Worm (Caenorhabditis elegans) whole organism, early embryonic: ENCODE results near the gene Y37E11B.10.
"Not testable (repeated sequence)": the region's sequence is repeated elsewhere in the genome, so short reads cannot be mapped to it uniquely, and the experiment has no call there.

Source experiments
- B0310.2 ChIP-seq: sonication (generic microtip); optimal IDR thresholded peaks from 2 replicates; lab custom pipeline; 2016; ENCODE audit warnings: mild to moderate bottlenecking, missing genetic modification characterization, missing compliant biosample characterization
- F13C5.2 ChIP-seq: sonication (generic microtip); optimal IDR thresholded peaks from 2 replicates; lab custom pipeline; 2017; ENCODE audit warnings: mild to moderate bottlenecking, missing genetic modification characterization, inconsistent platforms, missing compliant biosample characterization
- aly-1 ChIP-seq: sonication (generic microtip); optimal IDR thresholded peaks from 2 replicates; lab custom pipeline; 2016; ENCODE audit warnings: missing genetic modification characterization, missing compliant biosample characterization
- ama-1 ChIP-seq: fragments of 150-350 bp; optimal IDR thresholded peaks from 2 replicates; lab custom pipeline; 2014
- ceh-13 ChIP-seq: fragments of 200-800 bp; sonication (Bioruptor generic); optimal IDR thresholded peaks from 2 replicates; lab custom pipeline; 2018; ENCODE audit warnings: mild to moderate bottlenecking, missing genetic modification characterization, missing compliant biosample characterization
- ceh-36 ChIP-seq: sonication (generic microtip); optimal IDR thresholded peaks from 2 replicates; lab custom pipeline; 2016; ENCODE audit warnings: missing genetic modification characterization, inconsistent platforms, missing compliant biosample characterization
- ets-7 ChIP-seq: sonication (generic microtip); optimal IDR thresholded peaks from 2 replicates; lab custom pipeline; 2016; ENCODE audit warnings: missing genotype, missing genetic modification characterization, missing compliant biosample characterization
- flt-1 ChIP-seq: fragments of 200-800 bp; sonication (Bioruptor generic); IDR thresholded peaks from 2 replicates; pipeline ENCODE4 v1.3.6; 2022; ENCODE audit warnings: missing genetic modification characterization, missing compliant biosample characterization
- hmbx-1 ChIP-seq: sonication (generic microtip); optimal IDR thresholded peaks from 2 replicates; lab custom pipeline; 2016; ENCODE audit warnings: mild to moderate bottlenecking, missing genetic modification characterization, missing compliant biosample characterization
- hmg-4 ChIP-seq: fragments of 200-800 bp; sonication (Bioruptor generic); optimal IDR thresholded peaks from 2 replicates; lab custom pipeline; 2018; ENCODE audit warnings: mild to moderate bottlenecking, missing genetic modification characterization, missing compliant biosample characterization
- hnd-1 ChIP-seq: sonication (generic microtip); optimal IDR thresholded peaks from 2 replicates; lab custom pipeline; 2016; ENCODE audit warnings: missing genetic modification characterization, missing compliant biosample characterization
- pes-1 ChIP-seq: fragments of 200-800 bp; sonication (Bioruptor generic); IDR thresholded peaks from 2 replicates; pipeline ENCODE4 v1.3.6; 2022; ENCODE audit warnings: missing genetic modification reagents, missing genetic modification characterization, missing compliant biosample characterization
- scrt-1 ChIP-seq: fragments of 200-800 bp; sonication (Bioruptor generic); IDR thresholded peaks from 2 replicates; pipeline ENCODE4 v1.3.6; 2022; ENCODE audit warnings: missing genetic modification characterization, missing compliant biosample characterization
- sea-1 ChIP-seq: fragments of 200-800 bp; sonication (Bioruptor generic); conservative IDR thresholded peaks from 2 replicates; pipeline ENCODE4 v1.3.6; 2022; ENCODE audit warnings: missing genetic modification characterization, missing compliant biosample characterization
- tbx-11 ChIP-seq: fragments of 200-800 bp; sonication (Bioruptor generic); IDR thresholded peaks from 2 replicates; pipeline ENCODE4 v1.3.6; 2022; ENCODE audit warnings: missing genetic modification characterization, missing compliant biosample characterization
- tbx-37 ChIP-seq: fragments of 200-800 bp; sonication (Bioruptor generic); conservative IDR thresholded peaks from 2 replicates; pipeline ENCODE4 v1.3.6; 2022; ENCODE audit warnings: missing genetic modification reagents, missing genetic modification characterization, missing compliant biosample characterization
- tra-4 ChIP-seq: sonication (generic microtip); optimal IDR thresholded peaks from 2 replicates; lab custom pipeline; 2017; ENCODE audit warnings: missing genetic modification characterization, missing compliant biosample characterization

The Y37E11B.10 gene

ce11 chrIV:3599958-3600357, 6.3 kb downstream of the Y37E11B.10 start, which contains the start of gene Y37E11B.7:
Gene Y37E11B.7 (minus strand): TSS chrIV:3600164.
- no peak for TF ChIP-seq ets-7
- no peak for TF ChIP-seq hnd-1

ce11 chrIV:3599126-3599525, 7.1 kb downstream of the Y37E11B.10 start, which contains the start of gene Y37E11B.6:
Gene Y37E11B.6 (minus strand): TSS chrIV:3599306.
- TF ChIP-seq aly-1 (tag; lab: Kevin White, UChicago) (no peak), tbx-37 (GFP tag; lab: Robert Waterston, UW) (no peak), pes-1 (GFP tag; lab: Robert Waterston, UW) (no peak), hnd-1 (no peak), F13C5.2 (tag; lab: Kevin White, UChicago) (no peak), sea-1 (GFP tag; lab: Robert Waterston, UW) (no peak), ceh-36 (tag; lab: Kevin White, UChicago) (no peak)

ce11 chrIV:3598452-3598851, 7.8 kb downstream of the Y37E11B.10 start, which contains the start of gene Y37E11B.5:
Gene Y37E11B.5 (minus strand): TSS chrIV:3598552.
- TF ChIP-seq scrt-1 (GFP tag; lab: Robert Waterston, UW), result no peak
- no peak for TF ChIP-seq pes-1 (GFP tag; lab: Robert Waterston, UW)
- no peak for TF ChIP-seq hmbx-1
- no peak for TF ChIP-seq ceh-13 (GFP tag; lab: Kevin White, UChicago)
- TF ChIP-seq hnd-1, result no peak
- TF ChIP-seq ceh-36 (tag; lab: Kevin White, UChicago), result no peak
- TF ChIP-seq tbx-37 (GFP tag; lab: Robert Waterston, UW), result no peak

- TF ChIP-seq ceh-13 (GFP tag; lab: Kevin White, UChicago) (no peak), hmg-4 (GFP tag; lab: Kevin White, UChicago) (no peak), pes-1 (GFP tag; lab: Robert Waterston, UW) (no peak), ets-7 (no peak), tbx-11 (no peak), tbx-37 (GFP tag; lab: Robert Waterston, UW) (no peak)
These were observed 8.9 kb downstream of the Y37E11B.10 start for ce11 chrIV:3597356-3597755.

- TF ChIP-seq ama-1 (lab: Kevin White, UChicago) (no peak), hmbx-1 (no peak), ets-7 (no peak), tra-4 (tag; lab: Kevin White, UChicago) (no peak), aly-1 (tag; lab: Kevin White, UChicago) (no peak), pes-1 (GFP tag; lab: Robert Waterston, UW) (no peak), sea-1 (GFP tag; lab: Robert Waterston, UW) (no peak), tbx-11 (no peak), F13C5.2 (tag; lab: Kevin White, UChicago) (no peak), ceh-13 (GFP tag; lab: Kevin White, UChicago) (no peak), flt-1 (GFP tag; lab: Robert Waterston, UW) (no peak), hmg-4 (GFP tag; lab: Kevin White, UChicago) (no peak), hnd-1 (no peak)
These were observed 12.8 kb downstream of the Y37E11B.10 start, which contains the start of gene taf-2 for ce11 chrIV:3593513-3593912. Gene taf-2 (minus strand): TSS chrIV:3593613.

- TF ChIP-seq ama-1 (lab: Kevin White, UChicago) (no peak), B0310.2 (tag; lab: Kevin White, UChicago) (no peak), tbx-37 (GFP tag; lab: Robert Waterston, UW) (no peak), scrt-1 (GFP tag; lab: Robert Waterston, UW) (no peak), ceh-13 (GFP tag; lab: Kevin White, UChicago) (no peak), hmbx-1 (no peak), tra-4 (tag; lab: Kevin White, UChicago) (no peak), flt-1 (GFP tag; lab: Robert Waterston, UW) (no peak), aly-1 (tag; lab: Kevin White, UChicago) (no peak), tbx-11 (no peak), pes-1 (GFP tag; lab: Robert Waterston, UW) (no peak), hmg-4 (GFP tag; lab: Kevin White, UChicago) (no peak), hnd-1 (no peak), F13C5.2 (tag; lab: Kevin White, UChicago) (no peak)
These were observed 15.4 kb downstream of the Y37E11B.10 start for ce11 chrIV:3590821-3591220.

- not testable (repeated sequence) for TF ChIP-seq pes-1 (GFP tag; lab: Robert Waterston, UW); B0310.2 (tag; lab: Kevin White, UChicago); tbx-11
These were observed 23.5 kb downstream of the Y37E11B.10 start, which contains the start of gene blos-7 for ce11 chrIV:3582806-3583205. Gene blos-7 (minus strand): TSS chrIV:3582906.

- no peak for TF ChIP-seq F13C5.2 (tag; lab: Kevin White, UChicago)
- TF ChIP-seq B0310.2 (tag; lab: Kevin White, UChicago), result no peak
- TF ChIP-seq pes-1 (GFP tag; lab: Robert Waterston, UW), result no peak
- no peak for TF ChIP-seq hmbx-1
- TF ChIP-seq ets-7, result no peak
- TF ChIP-seq sea-1 (GFP tag; lab: Robert Waterston, UW), result no peak
- TF ChIP-seq scrt-1 (GFP tag; lab: Robert Waterston, UW), result no peak
- no peak for TF ChIP-seq ceh-13 (GFP tag; lab: Kevin White, UChicago)
- TF ChIP-seq tra-4 (tag; lab: Kevin White, UChicago), result no peak
- no peak for TF ChIP-seq flt-1 (GFP tag; lab: Robert Waterston, UW)
- no peak for TF ChIP-seq tbx-11
- TF ChIP-seq hmg-4 (GFP tag; lab: Kevin White, UChicago), result no peak
- no peak for TF ChIP-seq ceh-36 (tag; lab: Kevin White, UChicago)
- TF ChIP-seq ama-1 (lab: Kevin White, UChicago), result no peak
- no peak for TF ChIP-seq aly-1 (tag; lab: Kevin White, UChicago)
- TF ChIP-seq tbx-37 (GFP tag; lab: Robert Waterston, UW), result no peak
- no peak for TF ChIP-seq hnd-1
These were observed 26.7 kb downstream of the Y37E11B.10 start, which contains the start of gene Y37E11B.1 for ce11 chrIV:3579477-3579975. Gene Y37E11B.1 (plus strand): TSS chrIV:3579621.
